Fruit fly (Drosophila melanogaster) whole organism, embryonic: ENCODE measurements around the gene CG14803.

Experiments used
- Abd-B ChIP-seq: fragments of 200-800 bp; sonication (Bioruptor generic); optimal IDR thresholded peaks from 2 replicates; lab custom pipeline; 2018; ENCODE audit warnings: missing biosample characterization, mild to moderate bottlenecking, missing genetic modification characterization, moderate library complexity
- Ada2b ChIP-seq: fragments of 200-800 bp; sonication (Bioruptor generic); IDR thresholded peaks from 2 replicates; pipeline ENCODE4 v1.3.6; 2022; ENCODE audit warnings: missing biosample characterization, missing genetic modification characterization
- Blimp-1 ChIP-seq: fragments of 200-800 bp; sonication (Bioruptor generic); optimal IDR thresholded peaks from 3 replicates; lab custom pipeline; 2018; ENCODE audit warnings: missing biosample characterization, missing genetic modification characterization, mild to moderate bottlenecking, moderate library complexity, missing genetic modification reagents
- CG10321 ChIP-seq: fragments of 200-800 bp; sonication (Bioruptor generic); IDR thresholded peaks from 2 replicates; pipeline ENCODE4 v1.3.6; 2022; ENCODE audit warnings: missing biosample characterization, missing genetic modification characterization
- CG11247 ChIP-seq: fragments of 200-800 bp; sonication (Bioruptor generic); IDR thresholded peaks from 2 replicates; pipeline ENCODE4 v1.3.6; 2022; ENCODE audit warnings: missing biosample characterization, missing genetic modification characterization
- CG12391 ChIP-seq: fragments of 200-800 bp; sonication (Bioruptor generic); optimal IDR thresholded peaks from 3 replicates; lab custom pipeline; 2018; ENCODE audit warnings: missing biosample characterization, mild to moderate bottlenecking, missing genetic modification characterization, moderate library complexity
- CG13123 ChIP-seq: fragments of 200-800 bp; sonication (Bioruptor generic); optimal IDR thresholded peaks from 2 replicates; lab custom pipeline; 2016; ENCODE audit warnings: missing biosample characterization, missing genetic modification characterization
- CG13894 ChIP-seq: fragments of 200-800 bp; sonication (Bioruptor generic); optimal IDR thresholded peaks from 3 replicates; lab custom pipeline; 2018; ENCODE audit warnings: missing biosample characterization, mild to moderate bottlenecking, missing genetic modification characterization, moderate library complexity
- CG14441 ChIP-seq: fragments of 200-800 bp; sonication (Bioruptor generic); IDR thresholded peaks from 2 replicates; pipeline ENCODE4 v1.3.6; 2022; ENCODE audit warnings: missing biosample characterization, missing genetic modification characterization
- CG14965 ChIP-seq: fragments of 200-800 bp; sonication (Bioruptor generic); optimal IDR thresholded peaks from 2 replicates; lab custom pipeline; 2016; ENCODE audit warnings: missing biosample characterization, missing genetic modification characterization, borderline replicate concordance
- CG17568 ChIP-seq: fragments of 200-800 bp; sonication (Bioruptor generic); optimal IDR thresholded peaks from 2 replicates; lab custom pipeline; 2018; ENCODE audit warnings: missing biosample characterization, mild to moderate bottlenecking, missing genetic modification characterization, moderate library complexity
- CG18262 ChIP-seq: fragments of 200-800 bp; optimal IDR thresholded peaks from 3 replicates; lab custom pipeline; 2019; ENCODE audit warnings: missing biosample characterization, mild to moderate bottlenecking, missing genetic modification characterization, moderate library complexity
- CG1832 ChIP-seq: fragments of 200-800 bp; sonication (Bioruptor generic); optimal IDR thresholded peaks from 2 replicates; lab custom pipeline; 2017; ENCODE audit warnings: missing biosample characterization, mild to moderate bottlenecking, missing genetic modification characterization, inconsistent platforms
- CG18476 ChIP-seq: fragments of 200-800 bp; sonication (Bioruptor generic); optimal IDR thresholded peaks from 2 replicates; lab custom pipeline; 2016; ENCODE audit warnings: missing biosample characterization, mild to moderate bottlenecking, missing genetic modification characterization
- CG2678 ChIP-seq: fragments of 200-800 bp; sonication (Bioruptor generic); optimal IDR thresholded peaks from 3 replicates; lab custom pipeline; 2019; ENCODE audit warnings: missing biosample characterization, mild to moderate bottlenecking, missing genetic modification characterization, moderate library complexity
- CG3163 ChIP-seq: fragments of 200-800 bp; sonication (Bioruptor generic); optimal IDR thresholded peaks from 3 replicates; lab custom pipeline; 2016; ENCODE audit warnings: missing biosample characterization, missing genetic modification characterization
- CG3838 ChIP-seq: fragments of 200-800 bp; sonication (Bioruptor generic); optimal IDR thresholded peaks from 3 replicates; lab custom pipeline; 2016; ENCODE audit warnings: missing biosample characterization, missing genetic modification characterization
- CG3847 ChIP-seq: fragments of 200-800 bp; sonication (Bioruptor generic); IDR thresholded peaks from 2 replicates; pipeline ENCODE4 v1.3.6; 2022; ENCODE audit warnings: missing biosample characterization, missing genetic modification characterization
- CG4707 ChIP-seq: fragments of 200-800 bp; sonication (Bioruptor generic); optimal IDR thresholded peaks from 2 replicates; lab custom pipeline; 2018; ENCODE audit warnings: missing biosample characterization, mild to moderate bottlenecking, missing genetic modification characterization, moderate library complexity
- CG8290 ChIP-seq, 3 experiments: fragments of 200-800 bp; sonication (Bioruptor generic); optimal IDR thresholded peaks; 2 replicates each; lab custom pipeline; 2016 to 2019; ENCODE audit warnings: missing biosample characterization in 3 of 3, missing genetic modification characterization in 3 of 3, mild to moderate bottlenecking in 2 of 3, moderate library complexity in 1 of 3
- Camta ChIP-seq: fragments of 200-800 bp; sonication (Bioruptor generic); optimal IDR thresholded peaks from 2 replicates; lab custom pipeline; 2016; ENCODE audit warnings: missing biosample characterization, missing genetic modification characterization
- CoRest ChIP-seq: fragments of 200-800 bp; sonication (Bioruptor generic); optimal IDR thresholded peaks from 3 replicates; lab custom pipeline; 2018; ENCODE audit warnings: missing biosample characterization, mild to moderate bottlenecking, missing genetic modification characterization, moderate library complexity
- HmgZ ChIP-seq: fragments of 200-800 bp; sonication (Bioruptor generic); optimal IDR thresholded peaks from 2 replicates; lab custom pipeline; 2018; ENCODE audit warnings: missing biosample characterization, mild to moderate bottlenecking, missing genetic modification characterization
- Hr78 ChIP-seq, 2 experiments: fragments of 200-800 bp in 1 of 2; fragments of >200 bp in 1 of 2; sonication (Bioruptor generic) in 1 of 2; optimal IDR thresholded peaks; 2 replicates each; lab custom pipeline; 2017 to 2019; ENCODE audit warnings: missing biosample characterization in 2 of 2, missing genetic modification characterization in 2 of 2, mild to moderate bottlenecking in 1 of 2, moderate library complexity in 1 of 2
- Meics ChIP-seq: fragments of 200-800 bp; sonication (Bioruptor generic); optimal IDR thresholded peaks from 2 replicates; lab custom pipeline; 2017; ENCODE audit warnings: missing biosample characterization, mild to moderate bottlenecking, missing genetic modification characterization
- Mes4 ChIP-seq: fragments of 200-800 bp; sonication (Bioruptor generic); optimal IDR thresholded peaks from 2 replicates; lab custom pipeline; 2016; ENCODE audit warnings: missing biosample characterization, missing genetic modification characterization
- NC2β ChIP-seq: fragments of 200-800 bp; sonication (Bioruptor generic); optimal IDR thresholded peaks from 2 replicates; lab custom pipeline; 2016; ENCODE audit warnings: missing biosample characterization, missing genetic modification characterization
- Ptx1 ChIP-seq: fragments of 200-800 bp; sonication (Bioruptor generic); IDR thresholded peaks from 2 replicates; pipeline ENCODE4 v1.3.6; 2022; ENCODE audit warnings: missing biosample characterization, missing genetic modification characterization
- Sry-δ ChIP-seq: fragments of 200-800 bp; sonication (Bioruptor generic); optimal IDR thresholded peaks from 2 replicates; lab custom pipeline; 2016; ENCODE audit warnings: missing biosample characterization, missing genetic modification characterization
- Stat92E ChIP-seq, 3 experiments: fragments of >200 bp in 2 of 3; fragments of 200-800 bp in 1 of 3; sonication (Bioruptor generic) in 1 of 3; optimal IDR thresholded peaks; 2 replicates each; lab custom pipeline; 2017 to 2019; ENCODE audit warnings: missing biosample characterization in 3 of 3, missing genetic modification characterization in 3 of 3, mild to moderate bottlenecking in 1 of 3, moderate library complexity in 1 of 3
- Xrp1 ChIP-seq: fragments of 200-800 bp; sonication (Bioruptor generic); IDR thresholded peaks from 2 replicates; pipeline ENCODE4 v1.3.6; 2022; ENCODE audit warnings: missing biosample characterization, missing genetic modification characterization
- disco-r ChIP-seq: fragments of 200-800 bp; sonication (Bioruptor generic); optimal IDR thresholded peaks from 2 replicates; lab custom pipeline; 2016; ENCODE audit warnings: missing biosample characterization, missing genetic modification characterization
- en ChIP-seq: fragments of 200-800 bp; sonication (Bioruptor generic); optimal IDR thresholded peaks from 2 replicates; lab custom pipeline; 2016; ENCODE audit warnings: missing biosample characterization, missing genetic modification characterization
- gsb ChIP-seq: fragments of 200-800 bp; sonication (Bioruptor generic); IDR thresholded peaks from 2 replicates; pipeline ENCODE4 v1.3.6; 2022; ENCODE audit warnings: missing biosample characterization, missing genetic modification characterization
- gsb-n ChIP-seq: fragments of 200-800 bp; sonication (Bioruptor generic); optimal IDR thresholded peaks from 3 replicates; lab custom pipeline; 2018; ENCODE audit warnings: missing biosample characterization, mild to moderate bottlenecking, missing genetic modification characterization
- ham ChIP-seq: fragments of 200-800 bp; sonication (Bioruptor generic); IDR thresholded peaks from 2 replicates; pipeline ENCODE4 v1.3.6; 2022; ENCODE audit warnings: missing biosample characterization, missing genetic modification characterization
- insv ChIP-seq, 2 experiments: fragments of 200-800 bp; sonication (Bioruptor generic); optimal IDR thresholded peaks; 3 replicates each; lab custom pipeline; 2016 to 2018; ENCODE audit warnings: missing biosample characterization in 2 of 2, missing genetic modification characterization in 2 of 2
- klu ChIP-seq: fragments of 200-800 bp; sonication (Bioruptor generic); IDR thresholded peaks from 2 replicates; pipeline ENCODE4 v1.3.6; 2022; ENCODE audit warnings: missing biosample characterization, missing genetic modification characterization
- lilli ChIP-seq: fragments of 200-800 bp; sonication (Bioruptor generic); optimal IDR thresholded peaks from 3 replicates; lab custom pipeline; 2016; ENCODE audit warnings: missing biosample characterization, missing genetic modification characterization
- nmo ChIP-seq: fragments of 200-800 bp; sonication (Bioruptor generic); optimal IDR thresholded peaks from 2 replicates; lab custom pipeline; 2018; ENCODE audit warnings: missing biosample characterization, mild to moderate bottlenecking, missing genetic modification characterization, moderate library complexity
- org-1 ChIP-seq: fragments of 200-800 bp; sonication (Bioruptor generic); optimal IDR thresholded peaks from 2 replicates; lab custom pipeline; 2017; ENCODE audit warnings: missing biosample characterization, missing genetic modification characterization
- otp ChIP-seq: fragments of 200-800 bp; sonication (Bioruptor generic); IDR thresholded peaks from 3 replicates; pipeline ENCODE4, ENCODE4 v1.3.6; 2022; ENCODE audit warnings: missing biosample characterization, missing genetic modification characterization
- pfk ChIP-seq: fragments of 200-800 bp; sonication (Bioruptor generic); optimal IDR thresholded peaks from 2 replicates; lab custom pipeline; 2018; ENCODE audit warnings: missing biosample characterization, mild to moderate bottlenecking, missing genetic modification characterization, moderate library complexity
- ro ChIP-seq: fragments of 200-800 bp; sonication (Bioruptor generic); IDR thresholded peaks from 2 replicates; pipeline ENCODE4 v1.3.6; 2022; ENCODE audit warnings: missing biosample characterization, missing genetic modification characterization
- seq ChIP-seq: fragments of 200-800 bp; sonication (Bioruptor generic); IDR thresholded peaks from 2 replicates; pipeline ENCODE4 v1.3.6; 2022; ENCODE audit warnings: missing biosample characterization, missing genetic modification characterization
- tgo ChIP-seq: fragments of 200-800 bp; sonication (Bioruptor generic); IDR thresholded peaks from 3 replicates; pipeline ENCODE4 v1.3.6; 2022; ENCODE audit warnings: missing biosample characterization, missing genetic modification characterization
- trem ChIP-seq: fragments of 200-800 bp; optimal IDR thresholded peaks from 3 replicates; lab custom pipeline; 2019; ENCODE audit warnings: missing biosample characterization, mild to moderate bottlenecking, missing genetic modification characterization, moderate library complexity
- trh ChIP-seq: fragments of 200-800 bp; sonication (Bioruptor generic); optimal IDR thresholded peaks from 2 replicates; lab custom pipeline; 2016; ENCODE audit warnings: missing biosample characterization, missing genetic modification characterization

The CG14803 gene

dm6 chrX:1845413-1845951, 23.2 kb upstream of the CG14803 start (continued):
- TF ChIP-seq CG3847 (GFP tag; lab: Robert Waterston, UW) (peak; percentile 23; the same call in 1 of the 2 replicates), Sry-δ (GFP tag; lab: Kevin White, UChicago) (peak; percentile 27), CG10321 (GFP tag; lab: Robert Waterston, UW) (peak; percentile 52; the same call in 1 of the 2 replicates), en (GFP tag; lab: Kevin White, UChicago) (peak; percentile 48), Ptx1 (0 out of 2 replicates have a peak, but pooled peaks have one; percentile 15), Stat92E (GFP tag; optimal IDR thresholded peaks at IDR 0.05; lab: Kevin White, UChicago) (no peak), CG2678 (peak; percentile 68), CG12391 (tag; lab: Kevin White, UChicago) (peak; percentile 2), CoRest (tag; lab: Kevin White, UChicago) (peak; percentile 19), pfk (GFP tag; lab: Kevin White, UChicago) (peak; percentile 18), trem (tag; lab: Kevin White, UChicago) (no peak), tgo (GFP tag; lab: Robert Waterston, UW) (peak; percentile 27; the same call in 1 of the 3 replicates), CG3838 (peak; percentile 7), org-1 (GFP tag; lab: Kevin White, UChicago) (peak; percentile 60), Hr78 (GFP tag; optimal IDR thresholded peaks at IDR 0.05; lab: Kevin White, UChicago) (no peak), CG11247 (GFP tag; lab: Robert Waterston, UW) (0 out of 2 replicates have a peak, but pooled peaks have one; percentile 52), klu (0 out of 2 replicates have a peak, but pooled peaks have one; percentile 23), lilli (peak; percentile 42), Mes4 (GFP tag; lab: Kevin White, UChicago) (peak; percentile 43), CG13123 (GFP tag; lab: Kevin White, UChicago) (peak; percentile 49), Meics (GFP tag; lab: Kevin White, UChicago) (peak; percentile 71), disco-r (GFP tag; lab: Kevin White, UChicago) (peak; percentile 0), otp (peak; percentile 33; the same call in 1 of the 3 replicates), trh (GFP tag; lab: Kevin White, UChicago) (peak; percentile 24), CG14965 (GFP tag; lab: Kevin White, UChicago) (peak; percentile 35), CG13894 (tag; lab: Kevin White, UChicago) (peak; percentile 31), CG14441 (GFP tag; lab: Robert Waterston, UW) (peak; percentile 66), ro (GFP tag; lab: Robert Waterston, UW) (no peak), seq (peak; percentile 82), CG8290 (GFP tag; optimal IDR thresholded peaks at IDR 0.05; lab: Kevin White, UChicago) (no peak), CG8290 (tag; optimal IDR thresholded peaks at IDR 0.05; lab: Kevin White, UChicago) (peak in 1 of 2 experiments; percentile 85), CG3163 (peak; percentile 49), Abd-B (no peak), Camta (GFP tag; lab: Kevin White, UChicago) (peak; percentile 40), gsb-n (peak; percentile 34), Xrp1 (GFP tag; lab: Robert Waterston, UW) (0 out of 2 replicates have a peak, but pooled peaks have one; percentile 36), Blimp-1 (GFP tag; lab: Kevin White, UChicago) (peak; percentile 37), CG18262 (tag; lab: Kevin White, UChicago) (peak; percentile 11), CG1832 (GFP tag; lab: Kevin White, UChicago) (no peak), ham (peak; percentile 57; the same call in 1 of the 2 replicates), CG4707 (peak; percentile 1), CG17568 (GFP tag; lab: Kevin White, UChicago) (peak; percentile 43), HmgZ (tag; lab: Kevin White, UChicago) (peak; percentile 68), nmo (GFP tag; lab: Kevin White, UChicago) (no peak), gsb (peak; percentile 49; the same call in 1 of the 2 replicates), insv (GFP tag; optimal IDR thresholded peaks at IDR 0.05; lab: Kevin White, UChicago) (no peak), NC2β (GFP tag; lab: Kevin White, UChicago) (peak; percentile 51), CG18476 (GFP tag; lab: Kevin White, UChicago) (peak; percentile 22), Ada2b (GFP tag; lab: Robert Waterston, UW) (peak; percentile 33; the same call in 1 of the 2 replicates)
